Fruit fly (Drosophila melanogaster): ENCODE data around the gene CG11379.

The CG11379 gene

dm6 chrX:1216681-1217080, 36.7 kb downstream of the CG11379 start:
- no peak for TF ChIP-seq fru (GFP tag; optimal IDR thresholded peaks at IDR 0.05)
- no peak for TF ChIP-seq CrebA (GFP tag; optimal IDR thresholded peaks at IDR 0.05; ENCODE audit: borderline replicate concordance)
- TF ChIP-seq Jra (GFP tag; optimal IDR thresholded peaks at IDR 0.05), result no peak
- no peak for TF ChIP-seq usp (GFP tag; optimal IDR thresholded peaks at IDR 0.05)
- no peak for TF ChIP-seq rgr (GFP tag; optimal IDR thresholded peaks at IDR 0.05)
- no peak for TF ChIP-seq Sp1 (GFP tag; optimal IDR thresholded peaks at IDR 0.05)
- TF ChIP-seq Abd-B (GFP tag; optimal IDR thresholded peaks at IDR 0.05), result no peak
- no peak for TF ChIP-seq lola (GFP tag; optimal IDR thresholded peaks at IDR 0.05)
- TF ChIP-seq foxo (GFP tag; optimal IDR thresholded peaks at IDR 0.05), result no peak

dm6 chrX:1225859-1226258, 45.9 kb downstream of the CG11379 start:
- no peak for TF ChIP-seq Jra (GFP tag; optimal IDR thresholded peaks at IDR 0.05)
- no peak for TF ChIP-seq br (GFP tag; optimal IDR thresholded peaks at IDR 0.05)
- TF ChIP-seq fru (GFP tag; optimal IDR thresholded peaks at IDR 0.05), result no peak
- TF ChIP-seq Dfd (GFP tag; optimal IDR thresholded peaks at IDR 0.05), result no peak
- no peak for TF ChIP-seq Mio (GFP tag; optimal IDR thresholded peaks at IDR 0.05)
- no peak for TF ChIP-seq OdsH (GFP tag; optimal IDR thresholded peaks at IDR 0.05)
- TF ChIP-seq h (GFP tag; optimal IDR thresholded peaks at IDR 0.05), result no peak
- TF ChIP-seq foxo (GFP tag; optimal IDR thresholded peaks at IDR 0.05), result no peak
- no peak for TF ChIP-seq dmrt93B (GFP tag; optimal IDR thresholded peaks at IDR 0.05)
- TF ChIP-seq CG32264 (GFP tag; optimal IDR thresholded peaks at IDR 0.05), result no peak
- no peak for TF ChIP-seq Rel (GFP tag; optimal IDR thresholded peaks at IDR 0.05)
- TF ChIP-seq Rel (tag; optimal IDR thresholded peaks at IDR 0.05), result no peak
- no peak for TF ChIP-seq usp (GFP tag; optimal IDR thresholded peaks at IDR 0.05)
- TF ChIP-seq pan (optimal IDR thresholded peaks at IDR 0.05), result no peak
- no peak for TF ChIP-seq Hr83 (GFP tag; optimal IDR thresholded peaks at IDR 0.05; ENCODE audit: poor library complexity, severe bottlenecking)

dm6 chrX:1229098-1229497, 49.1 kb downstream of the CG11379 start:
- TF ChIP-seq foxo (GFP tag; optimal IDR thresholded peaks at IDR 0.05) (peak in 1 of 2 experiments; percentile 16), CrebA (GFP tag; optimal IDR thresholded peaks at IDR 0.05; ENCODE audit: borderline replicate concordance) (no peak)

- no peak for TF ChIP-seq Hr83 (GFP tag; optimal IDR thresholded peaks at IDR 0.05; ENCODE audit: poor library complexity, severe bottlenecking)
- no peak for TF ChIP-seq dsf (GFP tag; optimal IDR thresholded peaks at IDR 0.05; ENCODE audit: borderline replicate concordance)
- TF ChIP-seq sv (GFP tag; optimal IDR thresholded peaks at IDR 0.05), result no peak
- no peak for TF ChIP-seq usp (GFP tag; optimal IDR thresholded peaks at IDR 0.05)
- TF ChIP-seq psq (GFP tag; optimal IDR thresholded peaks at IDR 0.05), result no peak
- TF ChIP-seq Mio (GFP tag; optimal IDR thresholded peaks at IDR 0.05), result no peak
- TF ChIP-seq lola (GFP tag; optimal IDR thresholded peaks at IDR 0.05), result no peak
- TF ChIP-seq GATAd (GFP tag; optimal IDR thresholded peaks at IDR 0.05), result no peak
- TF ChIP-seq fru (GFP tag; optimal IDR thresholded peaks at IDR 0.05), result no peak
- TF ChIP-seq OdsH (GFP tag; optimal IDR thresholded peaks at IDR 0.05), result no peak
- TF ChIP-seq br (GFP tag; optimal IDR thresholded peaks at IDR 0.05), result no peak
- no peak for TF ChIP-seq rgr (GFP tag; optimal IDR thresholded peaks at IDR 0.05)
- no peak for TF ChIP-seq jim (GFP tag; optimal IDR thresholded peaks at IDR 0.05)
- no peak for TF ChIP-seq Dif (GFP tag; optimal IDR thresholded peaks at IDR 0.05; ENCODE audit: partially characterized antibody)
Observed at dm6 chrX:1229567-1229966, 49.6 kb downstream of the CG11379 start.

All from whole organism, wandering third instar larva.